Fruit fly (Drosophila melanogaster) whole organism, wandering third instar larva: Measurements from ENCODE around the gene ast.

Source experiments
- Abd-B ChIP-seq: fragments of >200 bp; optimal IDR thresholded peaks from 2 replicates; lab custom pipeline; 2017; ENCODE audit warnings: missing biosample characterization, missing genetic modification characterization
- CG32264 ChIP-seq: fragments of 200-800 bp; sonication (Bioruptor generic); optimal IDR thresholded peaks from 2 replicates; lab custom pipeline; 2016; ENCODE audit warnings: missing biosample characterization, missing genetic modification characterization
- CG9705 ChIP-seq: fragments of 200-800 bp; sonication (Bioruptor generic); optimal IDR thresholded peaks from 2 replicates; lab custom pipeline; 2018; ENCODE audit warnings: missing biosample characterization, mild to moderate bottlenecking, missing genetic modification characterization
- CrebA ChIP-seq: fragments of 200-800 bp; sonication (Bioruptor generic); optimal IDR thresholded peaks from 2 replicates; lab custom pipeline; 2016; ENCODE audit warnings: missing biosample characterization, mild to moderate bottlenecking, missing genetic modification characterization, borderline replicate concordance
- Dfd ChIP-seq: fragments of >200 bp; optimal IDR thresholded peaks from 2 replicates; lab custom pipeline; 2017; ENCODE audit warnings: missing biosample characterization, missing genetic modification characterization
- Dif ChIP-seq: fragments of 200-275, 200-300 bp; sonication (Bioruptor generic); optimal IDR thresholded peaks from 2 replicates; lab custom pipeline; 2018; ENCODE audit warnings: missing biosample characterization, missing genetic modification characterization; ENCODE audit not compliant: partially characterized antibody
- HLH106 ChIP-seq: fragments of 200-800 bp; optimal IDR thresholded peaks from 3 replicates; lab custom pipeline; 2019; ENCODE audit warnings: missing biosample characterization, mild to moderate bottlenecking, missing genetic modification characterization, moderate library complexity
- Hnf4 ChIP-seq: fragments of 200-800 bp; sonication (Bioruptor generic); optimal IDR thresholded peaks from 2 replicates; lab custom pipeline; 2016; ENCODE audit warnings: missing biosample characterization, mild to moderate bottlenecking, missing genetic modification characterization
- Hr78 ChIP-seq: fragments of >200 bp; optimal IDR thresholded peaks from 2 replicates; lab custom pipeline; 2017; ENCODE audit warnings: missing biosample characterization, missing genetic modification characterization
- Hr83 ChIP-seq: fragments of 200-300 bp; sonication (Bioruptor generic); optimal IDR thresholded peaks from 2 replicates; lab custom pipeline; 2016; ENCODE audit warnings: missing biosample characterization, mild to moderate bottlenecking, missing genetic modification characterization, moderate library complexity; ENCODE audit not compliant: poor library complexity, severe bottlenecking
- Jra ChIP-seq: sonication (Bioruptor generic); optimal IDR thresholded peaks from 2 replicates; lab custom pipeline; 2016; ENCODE audit warnings: missing biosample characterization, missing genetic modification characterization
- Mio ChIP-seq: sonication (Bioruptor generic); optimal IDR thresholded peaks from 2 replicates; lab custom pipeline; 2016; ENCODE audit warnings: missing biosample characterization, missing genetic modification characterization
- Myc ChIP-seq: fragments of >200 bp; optimal IDR thresholded peaks from 2 replicates; lab custom pipeline; 2017
- N ChIP-seq: fragments of >200 bp; optimal IDR thresholded peaks from 2 replicates; lab custom pipeline; 2018; ENCODE audit warnings: missing biosample characterization, missing external identifiers, missing genetic modification characterization
- OdsH ChIP-seq: fragments of 200-800 bp; sonication (Bioruptor generic); optimal IDR thresholded peaks from 2 replicates; lab custom pipeline; 2016; ENCODE audit warnings: missing biosample characterization, mild to moderate bottlenecking, missing genetic modification characterization
- Rel ChIP-seq, 2 experiments: fragments of 200-800 bp; sonication (Bioruptor generic) in 1 of 2; optimal IDR thresholded peaks; 2 replicates in 1 of 2; 3 replicates in 1 of 2; lab custom pipeline; 2016 to 2019; ENCODE audit warnings: mild to moderate bottlenecking in 2 of 2, missing biosample characterization in 2 of 2, missing genetic modification characterization in 2 of 2, moderate library complexity in 1 of 2
- Sp1 ChIP-seq: fragments of 200-800 bp; sonication (Bioruptor generic); optimal IDR thresholded peaks from 3 replicates; lab custom pipeline; 2019; ENCODE audit warnings: missing biosample characterization, mild to moderate bottlenecking, missing genetic modification characterization, moderate library complexity
- Vsx2 ChIP-seq: fragments of 200-300, 225-300 bp; sonication (Bioruptor generic); optimal IDR thresholded peaks from 2 replicates; lab custom pipeline; 2018; ENCODE audit warnings: missing biosample characterization, missing genetic modification characterization; ENCODE audit not compliant: partially characterized antibody
- br ChIP-seq: fragments of 200-800 bp; sonication (Bioruptor generic); optimal IDR thresholded peaks from 2 replicates; lab custom pipeline; 2016; ENCODE audit warnings: missing biosample characterization, missing genetic modification characterization
- brk ChIP-seq: fragments of 200-800 bp; sonication (Bioruptor generic); optimal IDR thresholded peaks from 2 replicates; lab custom pipeline; 2016; ENCODE audit warnings: missing biosample characterization, mild to moderate bottlenecking, missing genetic modification characterization
- dl ChIP-seq, 2 experiments: fragments of 175-275, 200-275 bp in 1 of 2; fragments of 200-275 bp in 1 of 2; sonication (Bioruptor generic); optimal IDR thresholded peaks; lab custom pipeline; 2018; ENCODE audit warnings: mild to moderate bottlenecking in 2 of 2, missing biosample characterization in 2 of 2, missing genetic modification characterization in 2 of 2, moderate library complexity in 2 of 2; ENCODE audit not compliant: partially characterized antibody in 2 of 2, insufficient read depth in 1 of 2
- dmrt93B ChIP-seq: fragments of 200-800 bp; sonication (Bioruptor generic); optimal IDR thresholded peaks from 2 replicates; lab custom pipeline; 2018; ENCODE audit warnings: missing biosample characterization, mild to moderate bottlenecking, missing genetic modification characterization
- dsf ChIP-seq: sonication (Bioruptor generic); optimal IDR thresholded peaks from 2 replicates; lab custom pipeline; 2016; ENCODE audit warnings: missing biosample characterization, missing genetic modification characterization, borderline replicate concordance
- ey ChIP-seq: fragments of 200-800 bp; sonication (Bioruptor generic); optimal IDR thresholded peaks from 2 replicates; lab custom pipeline; 2016; ENCODE audit warnings: missing biosample characterization, missing genetic modification characterization
- foxo ChIP-seq, 2 experiments: fragments of 200-800 bp; sonication (Bioruptor generic); optimal IDR thresholded peaks; 2 replicates in 1 of 2; 3 replicates in 1 of 2; lab custom pipeline; 2016 to 2017; ENCODE audit warnings: missing biosample characterization in 2 of 2, missing genetic modification characterization in 2 of 2
- fru ChIP-seq: fragments of 200-800 bp; sonication (Bioruptor generic); optimal IDR thresholded peaks from 3 replicates; lab custom pipeline; 2016; ENCODE audit warnings: missing biosample characterization, mild to moderate bottlenecking, missing genetic modification characterization
- h ChIP-seq: fragments of 200-800 bp; sonication (Bioruptor generic); optimal IDR thresholded peaks from 3 replicates; lab custom pipeline; 2016; ENCODE audit warnings: missing biosample characterization, mild to moderate bottlenecking, missing genetic modification characterization
- jim ChIP-seq: fragments of 175-275, 200-325 bp; sonication (Bioruptor generic); optimal IDR thresholded peaks from 2 replicates; lab custom pipeline; 2016; ENCODE audit warnings: missing biosample characterization, mild to moderate bottlenecking, missing genetic modification characterization
- lola ChIP-seq: fragments of >200 bp; optimal IDR thresholded peaks from 2 replicates; lab custom pipeline; 2017; ENCODE audit warnings: missing biosample characterization, missing genetic modification characterization
- psq ChIP-seq: fragments of 200-800 bp; sonication (Bioruptor generic); optimal IDR thresholded peaks from 3 replicates; lab custom pipeline; 2017; ENCODE audit warnings: missing biosample characterization, mild to moderate bottlenecking, missing genetic modification characterization, moderate library complexity
- rgr ChIP-seq: fragments of 200-800 bp; sonication (Bioruptor generic); optimal IDR thresholded peaks from 3 replicates; lab custom pipeline; 2016; ENCODE audit warnings: missing biosample characterization, mild to moderate bottlenecking, missing genetic modification characterization
- sage ChIP-seq: fragments of 200-800 bp; sonication (Bioruptor generic); optimal IDR thresholded peaks from 2 replicates; lab custom pipeline; 2016; ENCODE audit warnings: missing biosample characterization, mild to moderate bottlenecking, missing genetic modification characterization
- sv ChIP-seq: fragments of 200-800 bp; sonication (Bioruptor generic); optimal IDR thresholded peaks from 3 replicates; lab custom pipeline; 2016; ENCODE audit warnings: missing biosample characterization, missing genetic modification characterization
- usp ChIP-seq: fragments of >200 bp; optimal IDR thresholded peaks from 2 replicates; lab custom pipeline; 2017; ENCODE audit warnings: missing biosample characterization, missing genetic modification characterization
- woc ChIP-seq: sonication (Bioruptor generic); optimal IDR thresholded peaks from 2 replicates; lab custom pipeline; 2016; ENCODE audit warnings: missing biosample characterization, mild to moderate bottlenecking, missing genetic modification characterization

ast gene

DNA sequence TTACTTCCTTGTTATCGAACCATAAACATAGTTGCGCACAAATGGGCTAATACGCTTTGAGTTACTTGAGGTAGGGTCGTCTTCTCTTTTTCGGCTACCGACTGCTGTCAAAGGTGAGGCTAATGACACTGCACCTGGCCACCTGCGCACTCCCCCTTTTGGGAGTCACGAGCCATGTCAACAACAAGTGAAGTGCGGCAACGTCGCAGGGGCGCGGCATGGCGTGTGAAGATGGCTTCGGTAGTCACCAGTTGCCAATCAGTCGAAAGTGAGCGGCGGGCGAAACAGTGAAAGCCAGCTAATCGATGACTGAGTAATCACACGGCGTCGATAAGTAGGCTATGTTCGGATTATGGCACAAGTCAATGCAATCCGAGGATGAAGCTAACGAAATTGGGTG lies 20.2 kb upstream of the ast start:
- TF ChIP-seq CG9705 (GFP tag; lab: Kevin White, UChicago): no peak
- TF ChIP-seq sage: no peak
- no peak for TF ChIP-seq woc (GFP tag; lab: Kevin White, UChicago)
- no peak for TF ChIP-seq Hr83
- TF ChIP-seq Abd-B: no peak
- no peak for TF ChIP-seq CrebA (GFP tag; lab: Kevin White, UChicago)
- no peak for TF ChIP-seq Dfd
- no peak for TF ChIP-seq OdsH (GFP tag; lab: Kevin White, UChicago)
- TF ChIP-seq sv (GFP tag; lab: Kevin White, UChicago): no peak
- TF ChIP-seq Mio: no peak
- no peak for TF ChIP-seq usp
- TF ChIP-seq Hnf4 (GFP tag; lab: Kevin White, UChicago): no peak
- no peak for TF ChIP-seq br (GFP tag; lab: Kevin White, UChicago)
- no peak for TF ChIP-seq Myc
- no peak for TF ChIP-seq lola (GFP tag; lab: Kevin White, UChicago)
- TF ChIP-seq CG32264 (GFP tag; lab: Kevin White, UChicago): no peak
- TF ChIP-seq Rel (GFP tag; optimal IDR thresholded peaks at IDR 0.05; lab: Kevin White, UChicago): no peak
- no peak for TF ChIP-seq Rel (tag; optimal IDR thresholded peaks at IDR 0.05; lab: Kevin White, UChicago)
- TF ChIP-seq, all 38 proteins: peak for 0

DNA sequence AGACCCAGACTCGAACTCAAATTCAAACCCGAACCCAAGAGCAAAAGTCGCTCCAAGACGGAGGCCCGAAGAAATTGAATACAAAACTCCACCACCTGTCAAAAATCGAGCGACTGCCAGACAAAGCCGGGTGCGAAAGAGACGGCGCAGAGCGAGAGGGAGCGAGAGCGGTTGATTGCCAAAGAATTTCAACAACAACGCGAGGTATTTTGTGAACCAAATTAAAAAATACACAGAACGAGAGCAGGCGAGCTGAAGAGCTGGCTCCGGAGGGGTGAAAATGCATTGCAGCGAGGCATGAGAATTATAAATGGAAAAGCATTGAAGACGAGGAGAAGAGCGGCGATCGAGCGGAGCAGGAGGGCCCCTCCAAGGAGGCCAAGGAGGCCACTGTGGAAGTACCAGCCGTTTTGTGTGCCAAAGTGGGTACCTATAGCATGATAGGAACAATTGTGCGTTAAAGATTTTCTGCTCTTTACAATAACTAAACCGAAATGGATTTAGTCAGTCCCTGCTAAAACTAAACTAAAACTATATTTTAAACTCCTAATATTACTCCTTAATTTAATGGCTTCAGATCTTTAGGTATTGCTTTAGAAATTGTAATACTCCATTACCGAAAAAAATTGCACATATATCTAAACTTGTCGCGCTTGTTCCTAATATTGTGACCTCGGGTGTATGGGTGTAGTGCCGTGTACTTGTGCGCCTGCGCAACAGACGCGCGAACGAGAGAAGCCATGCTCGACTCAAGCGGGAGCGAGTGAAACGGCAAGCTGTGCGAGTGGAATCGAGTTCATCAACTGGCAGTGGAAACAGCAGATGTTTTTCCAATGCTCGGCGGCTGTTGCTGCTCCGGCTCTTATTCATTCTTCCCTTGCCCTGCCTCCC lies 15.0 kb upstream of the ast start:
- TF ChIP-seq fru (peak; percentile 85), woc (GFP tag; lab: Kevin White, UChicago) (peak; percentile 87), Hnf4 (GFP tag; lab: Kevin White, UChicago) (peak; percentile 43), CrebA (GFP tag; lab: Kevin White, UChicago) (no peak), sv (GFP tag; lab: Kevin White, UChicago) (peak; percentile 3), Hr83 (peak; percentile 50), psq (GFP tag; lab: Kevin White, UChicago) (peak; percentile 69), br (GFP tag; lab: Kevin White, UChicago) (peak; percentile 79), lola (GFP tag; lab: Kevin White, UChicago) (no peak), rgr (GFP tag; lab: Kevin White, UChicago) (peak; percentile 66), Sp1 (GFP tag; lab: Kevin White, UChicago) (peak; percentile 82), OdsH (GFP tag; lab: Kevin White, UChicago) (peak; percentile 71), CG9705 (GFP tag; lab: Kevin White, UChicago) (peak; percentile 86), dmrt93B (GFP tag; lab: Kevin White, UChicago) (peak; percentile 74), Rel (GFP tag; optimal IDR thresholded peaks at IDR 0.05; lab: Kevin White, UChicago) (peak; percentile 26), Rel (tag; optimal IDR thresholded peaks at IDR 0.05; lab: Kevin White, UChicago) (peak; percentile 36), Myc (no peak), Abd-B (no peak), sage (no peak), dl (GFP tag; optimal IDR thresholded peaks at IDR 0.05; lab: Kevin White, UChicago; ENCODE audit: insufficient read depth in 1 of 2, partially characterized antibody in 2 of 2) (peak in 1 of 2 experiments; percentile 15), usp (no peak), Hr78 (GFP tag; lab: Kevin White, UChicago) (no peak), foxo (GFP tag; optimal IDR thresholded peaks at IDR 0.05; lab: Kevin White, UChicago) (peak in 1 of 2 experiments; percentile 82), Vsx2 (GFP tag; lab: Kevin White, UChicago) (peak; percentile 60), Jra (GFP tag; lab: Kevin White, UChicago) (peak; percentile 37), HLH106 (peak; percentile 87), CG32264 (GFP tag; lab: Kevin White, UChicago) (peak; percentile 57), h (GFP tag; lab: Kevin White, UChicago) (peak; percentile 82), Mio (no peak), jim (no peak), dsf (GFP tag; lab: Kevin White, UChicago) (no peak), N (GFP tag; lab: Kevin White, UChicago) (no peak), brk (GFP tag; lab: Kevin White, UChicago) (peak; percentile 74), ey (GFP tag; lab: Kevin White, UChicago) (peak; percentile 83), Dif (GFP tag; lab: Kevin White, UChicago) (no peak)
- TF ChIP-seq, all 38 proteins: peak for 22
